Fruit fly (Drosophila melanogaster) whole organism, pupa: ENCODE measurements around the gene cutlet.

Experiments
- CG13204 ChIP-seq: fragments of 200-800 bp; sonication (Bioruptor generic); optimal IDR thresholded peaks from 2 replicates; lab custom pipeline; 2018; ENCODE audit warnings: missing biosample characterization, mild to moderate bottlenecking, missing genetic modification characterization, moderate library complexity
- CG32121 ChIP-seq: fragments of 200-800 bp; sonication (Bioruptor generic); IDR thresholded peaks from 2 replicates; pipeline ENCODE4 v1.3.6; 2022; ENCODE audit warnings: missing biosample characterization, missing genetic modification characterization
- CG4496 ChIP-seq: fragments of 200-800 bp; sonication (Bioruptor generic); IDR thresholded peaks from 3 replicates; pipeline ENCODE4 v1.3.6; 2022; ENCODE audit warnings: missing biosample characterization, missing genetic modification characterization
- CG9948 ChIP-seq: fragments of 200-800 bp; sonication (Bioruptor generic); optimal IDR thresholded peaks from 2 replicates; lab custom pipeline; 2018; ENCODE audit warnings: missing biosample characterization, mild to moderate bottlenecking, missing genetic modification characterization, moderate library complexity
- EcR ChIP-seq: fragments of 200-800 bp; sonication (Bioruptor generic); optimal IDR thresholded peaks from 3 replicates; lab custom pipeline; 2019; ENCODE audit warnings: missing biosample characterization, missing genetic modification characterization, mild to moderate bottlenecking, moderate library complexity, missing genetic modification reagents
- fd96Ca ChIP-seq: fragments of 200-800 bp; sonication (Bioruptor generic); IDR thresholded peaks from 3 replicates; pipeline ENCODE4 v1.3.6; 2022; ENCODE audit warnings: missing biosample characterization, missing genetic modification characterization
- gl ChIP-seq: fragments of 200-800 bp; sonication (Bioruptor generic); optimal IDR thresholded peaks from 2 replicates; lab custom pipeline; 2018; ENCODE audit warnings: missing biosample characterization, mild to moderate bottlenecking, missing genetic modification characterization
- rn ChIP-seq: fragments of 200-800 bp; sonication (Bioruptor generic); IDR thresholded peaks from 2 replicates; pipeline ENCODE4 v1.3.6; 2022; ENCODE audit warnings: missing biosample characterization, missing genetic modification characterization

dm6 chr2L:3737682-3738081 is 26.1 kb upstream of the cutlet start:
- TF ChIP-seq rn (GFP tag; lab: Robert Waterston, UW) (no peak), gl (tag; lab: Kevin White, UChicago) (no peak), CG32121 (GFP tag; lab: Robert Waterston, UW) (no peak), fd96Ca (no peak), CG9948 (peak; percentile 24), CG13204 (GFP tag; lab: Kevin White, UChicago) (no peak), CG4496 (GFP tag; lab: Robert Waterston, UW) (no peak), EcR (GFP tag; lab: Kevin White, UChicago) (no peak)
